Worm (Caenorhabditis elegans): ENCODE data around the gene F46F2.5.

F46F2.5 gene

DNA sequence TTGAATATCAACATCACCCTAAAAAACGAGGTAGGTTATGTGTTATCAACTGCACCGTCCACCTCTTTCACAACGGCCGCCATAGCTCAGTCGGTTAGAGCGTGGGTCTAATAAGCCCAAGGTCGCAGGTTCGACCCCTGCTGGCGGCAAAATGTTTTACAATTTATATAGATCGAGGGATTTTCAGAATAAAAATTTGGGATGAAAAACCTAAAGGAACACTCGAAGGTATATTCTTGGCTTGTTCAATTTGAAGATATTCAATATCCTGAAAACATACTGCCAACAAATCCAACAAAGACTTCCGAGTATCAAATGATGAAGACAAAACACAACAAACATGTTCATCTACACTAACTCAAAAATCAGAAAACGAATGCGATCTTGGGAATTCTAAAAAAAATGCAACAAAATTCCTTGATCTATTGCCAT is 34.9 kb downstream of the F46F2.5 start (continued):
- peak; percentile 41 for TF ChIP-seq somi-1 (GFP tag; optimal IDR thresholded peaks at IDR 0.05)
- no peak for TF ChIP-seq B0019.2 (GFP tag; conservative IDR thresholded peaks at IDR 0.05)
- TF ChIP-seq F37B4.10 (GFP tag; IDR thresholded peaks at IDR 0.05): no peak
- TF ChIP-seq ets-4 (GFP tag; optimal IDR thresholded peaks at IDR 0.05): peak; percentile 0
- no peak for TF ChIP-seq bed-2 (GFP tag; IDR thresholded peaks at IDR 0.05)
- peak; percentile 9 for TF ChIP-seq dpff-1 (tag; optimal IDR thresholded peaks at IDR 0.05)
- TF ChIP-seq unc-130 (GFP tag; optimal IDR thresholded peaks at IDR 0.05): peak; percentile 62
- TF ChIP-seq efl-1 (GFP tag; optimal IDR thresholded peaks at IDR 0.05): no peak
- peak; percentile 35 for TF ChIP-seq F49E8.2 (tag; optimal IDR thresholded peaks at IDR 0.05; ENCODE audit: insufficient read depth)
- no peak for TF ChIP-seq cebp-1 (GFP tag; IDR thresholded peaks at IDR 0.05)
- no peak for TF ChIP-seq cebp-1 (tag; optimal IDR thresholded peaks at IDR 0.05)
- TF ChIP-seq dpl-1 (GFP tag; optimal IDR thresholded peaks at IDR 0.05): peak; percentile 50
- TF ChIP-seq athp-1 (tag; optimal IDR thresholded peaks at IDR 0.05): peak; percentile 83
- peak; percentile 68 for TF ChIP-seq F22D6.2 (tag; optimal IDR thresholded peaks at IDR 0.05)
- TF ChIP-seq Y53G8AR.9 (GFP tag; conservative IDR thresholded peaks at IDR 0.05): no peak
- no peak for TF ChIP-seq sdz-38 (tag; optimal IDR thresholded peaks at IDR 0.05)
- TF ChIP-seq egl-44 (GFP tag; IDR thresholded peaks at IDR 0.05): peak; percentile 42; the same call in 1 of the 2 replicates
- TF ChIP-seq lin-26 (GFP tag; IDR thresholded peaks at IDR 0.05): peak; percentile 95
- TF ChIP-seq ztf-25 (GFP tag; IDR thresholded peaks at IDR 0.05): peak; percentile 81; the same call in 1 of the 2 replicates
- peak; percentile 68 for TF ChIP-seq ceh-40 (GFP tag; IDR thresholded peaks at IDR 0.05)
- peak; percentile 89 for TF ChIP-seq snpc-3.4 (tag; optimal IDR thresholded peaks at IDR 0.05)
- no peak for TF ChIP-seq Y79H2A.3 (GFP tag; conservative IDR thresholded peaks at IDR 0.05)
- TF ChIP-seq B0261.1 (tag; optimal IDR thresholded peaks at IDR 0.05): peak; percentile 83
- TF ChIP-seq D2030.7 (GFP tag; IDR thresholded peaks at IDR 0.05): peak; percentile 85
- peak; percentile 29 for TF ChIP-seq F23B12.7 (tag; optimal IDR thresholded peaks at IDR 0.05; ENCODE audit: insufficient read depth)
- TF ChIP-seq mes-4 (tag; optimal IDR thresholded peaks at IDR 0.05): peak; percentile 84
- no peak for TF ChIP-seq sea-2 (GFP tag; IDR thresholded peaks at IDR 0.05)
- TF ChIP-seq T26A5.8 (tag; optimal IDR thresholded peaks at IDR 0.05): peak; percentile 28
- TF ChIP-seq tlf-1 (GFP tag; optimal IDR thresholded peaks at IDR 0.05): peak; percentile 24
- peak; percentile 53; the same call in 1 of the 2 replicates for TF ChIP-seq mcd-1 (GFP tag; IDR thresholded peaks at IDR 0.05)
- TF ChIP-seq nfya-1 (tag; optimal IDR thresholded peaks at IDR 0.05; ENCODE audit: borderline replicate concordance, insufficient read depth): no peak
- TF ChIP-seq ztf-3 (GFP tag; optimal IDR thresholded peaks at IDR 0.05): no peak
- TF ChIP-seq ceh-91 (GFP tag; IDR thresholded peaks at IDR 0.05): no peak
- peak; percentile 29 for TF ChIP-seq ceh-27 (GFP tag; optimal IDR thresholded peaks at IDR 0.05)
- no peak for TF ChIP-seq F33H1.4 (GFP tag; IDR thresholded peaks at IDR 0.05)
- peak; percentile 76 for TF ChIP-seq nhr-179 (tag; optimal IDR thresholded peaks at IDR 0.05)
- peak; percentile 85 for TF ChIP-seq zim-3 (tag; optimal IDR thresholded peaks at IDR 0.05)
- no peak for TF ChIP-seq let-526 (GFP tag; IDR thresholded peaks at IDR 0.05)
- peak; percentile 28 for TF ChIP-seq F10E7.11 (tag; optimal IDR thresholded peaks at IDR 0.05)
- TF ChIP-seq Y95B8A.8 (GFP tag; IDR thresholded peaks at IDR 0.05): no peak
- no peak for TF ChIP-seq ceh-58 (GFP tag; IDR thresholded peaks at IDR 0.05)
- TF ChIP-seq ZK185.1 (tag; optimal IDR thresholded peaks at IDR 0.05; ENCODE audit: poor library complexity, severe bottlenecking): peak; percentile 80
- TF ChIP-seq gei-17 (GFP tag; optimal IDR thresholded peaks at IDR 0.05): peak; percentile 41
- no peak for TF ChIP-seq ama-1 (optimal IDR thresholded peaks at IDR 0.05)
- TF ChIP-seq ama-1 (GFP tag; optimal IDR thresholded peaks at IDR 0.05): peak in 1 of 2 experiments; percentile 84
- TF ChIP-seq egl-18 (GFP tag; IDR thresholded peaks at IDR 0.05): no peak
- TF ChIP-seq tbx-9 (tag; optimal IDR thresholded peaks at IDR 0.05; ENCODE audit: borderline replicate concordance): peak; percentile 40
- TF ChIP-seq nhr-27 (tag; optimal IDR thresholded peaks at IDR 0.05): peak; percentile 67
- TF ChIP-seq B0336.3 (GFP tag; IDR thresholded peaks at IDR 0.05): 0 out of 2 replicates have a peak, but pooled peaks have one; percentile 41
- no peak for TF ChIP-seq hsf-1 (GFP tag; IDR thresholded peaks at IDR 0.05)

All from whole organism, young adult.